Worm (Caenorhabditis elegans) whole organism, L1 larva: Measurements from ENCODE around the gene F53A2.3.

ENCODE experiments used
- alr-1 ChIP-seq: fragments of 200-800 bp; sonication (Bioruptor generic); optimal IDR thresholded peaks from 2 replicates; lab custom pipeline; 2018; ENCODE audit warnings: borderline replicate concordance, mild to moderate bottlenecking, missing genetic modification characterization, missing compliant biosample characterization
- ama-1 ChIP-seq: fragments of 150-350 bp; optimal IDR thresholded peaks from 2 replicates; lab custom pipeline; 2014
- ceh-8 ChIP-seq: fragments of 200-800 bp; sonication (Bioruptor generic); optimal IDR thresholded peaks from 2 replicates; lab custom pipeline; 2018; ENCODE audit warnings: mild to moderate bottlenecking, missing genetic modification characterization, moderate library complexity, missing compliant biosample characterization
- ces-1 ChIP-seq: fragments of 150-350 bp; optimal IDR thresholded peaks from 2 replicates; lab custom pipeline; 2014; ENCODE audit warnings: missing biosample characterization, missing genetic modification reagents, missing genetic modification characterization
- elt-3 ChIP-seq, 6 experiments: fragments of 150-350 bp in 1 of 6; sonication (generic microtip); optimal IDR thresholded peaks; 2 replicates each; lab custom pipeline; 2017 to 2018; ENCODE audit warnings: missing biosample characterization in 6 of 6, missing genetic modification characterization in 6 of 6, inconsistent platforms in 1 of 6
- fkh-10 ChIP-seq: sonication (generic microtip); optimal IDR thresholded peaks from 2 replicates; lab custom pipeline; 2017; ENCODE audit warnings: missing biosample characterization, missing genetic modification reagents, missing genetic modification characterization
- hpl-2 ChIP-seq: fragments of 150-350 bp; optimal IDR thresholded peaks from 2 replicates; lab custom pipeline; 2014; ENCODE audit warnings: missing biosample characterization, missing genetic modification reagents, missing genetic modification characterization
- lin-15B ChIP-seq: fragments of 150-350 bp; sonication (generic microtip); optimal IDR thresholded peaks from 3 replicates; lab custom pipeline; 2014; ENCODE audit warnings: missing biosample characterization, missing genetic modification characterization
- lin-39 ChIP-seq: fragments of 150-350 bp; optimal IDR thresholded peaks from 2 replicates; lab custom pipeline; 2014; ENCODE audit warnings: missing biosample characterization, missing genetic modification reagents, missing genetic modification characterization
- lir-3 ChIP-seq: sonication (generic microtip); optimal IDR thresholded peaks from 2 replicates; lab custom pipeline; 2016; ENCODE audit warnings: mild to moderate bottlenecking, missing genetic modification characterization, moderate library complexity, missing compliant biosample characterization; ENCODE audit not compliant: poor library complexity
- nhr-28 ChIP-seq: fragments of 150-350 bp; optimal IDR thresholded peaks from 2 replicates; lab custom pipeline; 2014; ENCODE audit warnings: missing biosample characterization, missing genetic modification characterization
- nhr-76 ChIP-seq: sonication (generic microtip); optimal IDR thresholded peaks from 2 replicates; lab custom pipeline; 2017; ENCODE audit warnings: missing biosample characterization, missing genetic modification characterization
- skn-1 ChIP-seq: fragments of 150-350 bp; optimal IDR thresholded peaks from 2 replicates; lab custom pipeline; 2014; ENCODE audit warnings: missing biosample characterization, missing genetic modification characterization
- snpc-4 ChIP-seq: fragments of 150-350 bp; optimal IDR thresholded peaks from 2 replicates; lab custom pipeline; 2014; ENCODE audit warnings: missing biosample characterization, missing genetic modification characterization

DNA sequence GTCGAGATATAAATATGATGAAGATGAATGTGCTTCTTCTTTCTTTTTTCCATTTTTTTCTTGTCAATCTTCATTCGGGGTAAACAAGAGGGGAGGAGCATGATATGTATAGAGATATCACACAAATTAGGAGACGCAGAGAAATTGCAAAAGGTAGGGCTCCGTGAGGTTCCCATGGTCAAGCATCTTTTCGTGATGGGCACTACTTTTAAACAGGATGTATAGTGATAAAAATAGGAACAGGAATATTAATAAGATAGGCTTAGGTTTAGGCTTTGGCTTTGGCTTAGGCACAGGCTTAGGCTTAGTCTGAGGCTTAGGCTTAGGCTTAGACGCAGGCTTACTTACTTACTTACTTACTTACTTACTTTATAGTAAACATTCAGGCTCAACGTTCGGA is 14.8 kb downstream of the F53A2.3 start, which contains the start of gene F53A2.1:
- TF ChIP-seq snpc-4 (tag; lab: Kevin White, UChicago), result no peak
- TF ChIP-seq elt-3 (tag; optimal IDR thresholded peaks at IDR 0.05; lab: Kevin White, UChicago), result no peak
- TF ChIP-seq lin-39 (tag; lab: Kevin White, UChicago), result no peak
- TF ChIP-seq ceh-8, result no peak
- no peak for TF ChIP-seq ces-1
- TF ChIP-seq lin-15B, result no peak
- TF ChIP-seq nhr-76 (tag; lab: Kevin White, UChicago), result no peak
- no peak for TF ChIP-seq lir-3 (tag; lab: Kevin White, UChicago)
- no peak for TF ChIP-seq hpl-2 (GFP tag; lab: Kevin White, UChicago)
- no peak for TF ChIP-seq fkh-10
- TF ChIP-seq ama-1 (lab: Kevin White, UChicago), result no peak
- TF ChIP-seq nhr-28, result no peak
- no peak for TF ChIP-seq skn-1 (tag; lab: Kevin White, UChicago)
- TF ChIP-seq alr-1 (tag; lab: Kevin White, UChicago), result no peak
